Worm (Caenorhabditis elegans) whole organism, L4 larva: ENCODE data around the gene fbxb-40.

Source experiments
- F37D6.2 ChIP-seq: sonication (generic microtip); optimal IDR thresholded peaks from 2 replicates; lab custom pipeline; 2016; ENCODE audit warnings: mild to moderate bottlenecking, missing genetic modification characterization, missing compliant biosample characterization
- ZK546.5 ChIP-seq, 2 experiments: sonication (generic microtip); optimal IDR thresholded peaks; 2 replicates each; lab custom pipeline; 2017; ENCODE audit warnings: missing biosample characterization in 2 of 2, missing genetic modification characterization in 2 of 2
- ceh-82 ChIP-seq: sonication (generic microtip); optimal IDR thresholded peaks from 2 replicates; lab custom pipeline; 2017; ENCODE audit warnings: missing biosample characterization, missing genetic modification characterization
- daf-12 ChIP-seq: fragments of 150-350 bp; optimal IDR thresholded peaks from 2 replicates; lab custom pipeline; 2014; ENCODE audit warnings: missing biosample characterization, missing genetic modification reagents, missing genetic modification characterization
- fos-1 ChIP-seq: fragments of 150-350 bp; optimal IDR thresholded peaks from 2 replicates; lab custom pipeline; 2014; ENCODE audit warnings: missing biosample characterization, missing genetic modification characterization
- jun-1 ChIP-seq: fragments of 150-350 bp; optimal IDR thresholded peaks from 2 replicates; lab custom pipeline; 2014; ENCODE audit warnings: missing biosample characterization, missing genetic modification reagents, missing genetic modification characterization
- lin-15B ChIP-seq: fragments of 150-350 bp; sonication (generic microtip); optimal IDR thresholded peaks from 3 replicates; lab custom pipeline; 2014; ENCODE audit warnings: missing biosample characterization, missing genetic modification characterization
- mdl-1 ChIP-seq, 2 experiments: fragments of 150-350 bp in 1 of 2; sonication (generic microtip) in 1 of 2; optimal IDR thresholded peaks; 2 replicates each; lab custom pipeline; 2014 to 2017; ENCODE audit warnings: missing biosample characterization in 2 of 2, missing genetic modification characterization in 2 of 2
- nhr-25 ChIP-seq: sonication (generic microtip); optimal IDR thresholded peaks from 2 replicates; lab custom pipeline; 2017; ENCODE audit warnings: missing genetic modification characterization, mild to moderate bottlenecking, missing compliant biosample characterization, antibody characterized with exemption, moderate library complexity, borderline replicate concordance; ENCODE audit not compliant: insufficient read depth
- php-3 ChIP-seq: fragments of 200-800 bp; sonication (Bioruptor generic); IDR thresholded peaks from 2 replicates; pipeline ENCODE4 v1.3.6; 2022; ENCODE audit warnings: missing genetic modification reagents, missing genetic modification characterization, missing compliant biosample characterization
- pqm-1 ChIP-seq: sonication (generic microtip); optimal IDR thresholded peaks from 2 replicates; lab custom pipeline; 2017; ENCODE audit warnings: missing biosample characterization, missing genetic modification characterization
- snpc-1.2 ChIP-seq: fragments of 200-800 bp; sonication (Bioruptor generic); IDR thresholded peaks from 2 replicates; pipeline ENCODE4 v1.3.6; 2022; ENCODE audit warnings: missing genetic modification reagents, missing genetic modification characterization, missing compliant biosample characterization
- tra-1 ChIP-seq: fragments of 200-800 bp; sonication (Bioruptor generic); IDR thresholded peaks from 2 replicates; pipeline ENCODE4 v1.3.6; 2022; ENCODE audit warnings: missing genetic modification reagents, missing genetic modification characterization, missing compliant biosample characterization
- unc-62 ChIP-seq, 3 experiments: fragments of 150-350 bp in 1 of 3; sonication (generic microtip); optimal IDR thresholded peaks in 2 of 3; peaks in 1 of 3; 1 replicate in 1 of 3; 2 replicates in 2 of 3; lab custom pipeline; 2014 to 2017; ENCODE audit warnings: missing biosample characterization in 3 of 3, missing genetic modification characterization in 3 of 3, missing genetic modification reagents in 3 of 3, missing genotype in 1 of 3

ce11 chrII:1082859-1083258, 33.1 kb upstream of the fbxb-40 start, which contains the start of gene K02E7.1:
- no peak for TF ChIP-seq daf-12 (tag; lab: Kevin White, UChicago)
- TF ChIP-seq mdl-1 (tag; optimal IDR thresholded peaks at IDR 0.05; lab: Kevin White, UChicago): no peak
- TF ChIP-seq lin-15B (tag; lab: Kevin White, UChicago): no peak
- TF ChIP-seq tra-1: no peak
- TF ChIP-seq nhr-25 (tag; lab: Kevin White, UChicago): no peak
- TF ChIP-seq unc-62 (GFP tag; optimal IDR thresholded peaks at IDR 0.05 in 1 of 2; lab: Kevin White, UChicago): no peak
- TF ChIP-seq unc-62 (tag; optimal IDR thresholded peaks at IDR 0.05; lab: Kevin White, UChicago): no peak
- no peak for TF ChIP-seq F37D6.2
- TF ChIP-seq ZK546.5 (tag; optimal IDR thresholded peaks at IDR 0.05; lab: Kevin White, UChicago): no peak
- no peak for TF ChIP-seq pqm-1 (tag; lab: Kevin White, UChicago)
- no peak for TF ChIP-seq fos-1 (tag; lab: Kevin White, UChicago)
- no peak for TF ChIP-seq snpc-1.2
- no peak for TF ChIP-seq php-3 (GFP tag; lab: Robert Waterston, UW)
- no peak for TF ChIP-seq ceh-82 (tag; lab: Kevin White, UChicago)
- no peak for TF ChIP-seq jun-1 (tag; lab: Kevin White, UChicago)
